ENCODE assay signal across 1 fruit fly cellular context in genomic region chrX:8676631-8677224, dm6.
A peak's percentile ranks its signal among the peaks of the same experiment; 100 is the strongest.
TF ChIP-seq lines count a peak whose summit lies in the region.

Gene Rubicon, plus strand, starts transcription at chrX:8677063.

TF ChIP-seq in whole organism, embryonic, 481 proteins besides CTCF, POLR2A, EP300 and RAD21 (continued from another document and continues in another):
- TF ChIP-seq Drgx (GFP tag; IDR thresholded peaks at IDR 0.05; lab: Robert Waterston, UW), result peak; percentile 64; the same call in 1 of the 2 replicates
- no peak for TF ChIP-seq CG11695 (GFP tag; IDR thresholded peaks at IDR 0.05; lab: Robert Waterston, UW)
- TF ChIP-seq CG10565 (GFP tag; optimal IDR thresholded peaks at IDR 0.05; lab: Kevin White, UChicago), result no peak
- peak; percentile 58 for TF ChIP-seq CG9797 (GFP tag; optimal IDR thresholded peaks at IDR 0.05; lab: Kevin White, UChicago)
- no peak for TF ChIP-seq CG12104 (GFP tag; optimal IDR thresholded peaks at IDR 0.05; lab: Kevin White, UChicago)
- TF ChIP-seq en (GFP tag; optimal IDR thresholded peaks at IDR 0.05; lab: Kevin White, UChicago), result no peak
- TF ChIP-seq luna (GFP tag; optimal IDR thresholded peaks at IDR 0.05; lab: Kevin White, UChicago), result no peak
- peak; percentile 76 for TF ChIP-seq sens (GFP tag; lab: Kevin White, UChicago)
- peak; percentile 33 for TF ChIP-seq CG3065 (GFP tag; optimal IDR thresholded peaks at IDR 0.05; lab: Kevin White, UChicago)
- no peak for TF ChIP-seq ttk (GFP tag; IDR thresholded peaks at IDR 0.05; lab: Robert Waterston, UW)
- TF ChIP-seq ranshi (GFP tag; IDR thresholded peaks at IDR 0.05; lab: Robert Waterston, UW), result no peak; the same call in 1 of the 2 replicates
- peak; percentile 34 for TF ChIP-seq fu2 (GFP tag; optimal IDR thresholded peaks at IDR 0.05; lab: Kevin White, UChicago)
- TF ChIP-seq CG12219 (GFP tag; optimal IDR thresholded peaks at IDR 0.05; lab: Kevin White, UChicago), result no peak
- TF ChIP-seq NFAT (GFP tag; IDR thresholded peaks at IDR 0.05; lab: Robert Waterston, UW), result no peak
- peak; percentile 66 for TF ChIP-seq Nf-YA (GFP tag; IDR thresholded peaks at IDR 0.05; lab: Robert Waterston, UW)
- TF ChIP-seq tx (GFP tag; optimal IDR thresholded peaks at IDR 0.05; lab: Kevin White, UChicago), result peak; percentile 1
- no peak for TF ChIP-seq jigr1 (GFP tag; IDR thresholded peaks at IDR 0.05; lab: Robert Waterston, UW)
- TF ChIP-seq jing (GFP tag; optimal IDR thresholded peaks at IDR 0.05; lab: Kevin White, UChicago), result no peak
- TF ChIP-seq CG7987 (GFP tag; optimal IDR thresholded peaks at IDR 0.05; lab: Kevin White, UChicago), result peak; percentile 61
- no peak for TF ChIP-seq CG11093 (GFP tag; IDR thresholded peaks at IDR 0.05; lab: Robert Waterston, UW)
- TF ChIP-seq Aef1 (GFP tag; IDR thresholded peaks at IDR 0.05; lab: Robert Waterston, UW), result no peak
- no peak for TF ChIP-seq emc (GFP tag; optimal IDR thresholded peaks at IDR 0.05; lab: Kevin White, UChicago)
- TF ChIP-seq fru (optimal IDR thresholded peaks at IDR 0.05; lab: Kevin White, UChicago), result no peak
- peak; percentile 1 for TF ChIP-seq CG18599 (GFP tag; optimal IDR thresholded peaks at IDR 0.05; lab: Kevin White, UChicago)
- TF ChIP-seq CG2875 (GFP tag; optimal IDR thresholded peaks at IDR 0.05; lab: Kevin White, UChicago), result peak; percentile 29
- TF ChIP-seq corto (GFP tag; optimal IDR thresholded peaks at IDR 0.05; lab: Kevin White, UChicago), result no peak
- no peak for TF ChIP-seq CG10209 (GFP tag; optimal IDR thresholded peaks at IDR 0.05; lab: Kevin White, UChicago)
- peak; percentile 55 for TF ChIP-seq CHES-1-like (GFP tag; optimal IDR thresholded peaks at IDR 0.05; lab: Kevin White, UChicago)
- peak; percentile 61 for TF ChIP-seq CrebB (tag; optimal IDR thresholded peaks at IDR 0.05; lab: Kevin White, UChicago)
- TF ChIP-seq Atf6 (GFP tag; IDR thresholded peaks at IDR 0.05; lab: Robert Waterston, UW), result no peak
- no peak for TF ChIP-seq dan (GFP tag; IDR thresholded peaks at IDR 0.05; lab: Robert Waterston, UW)
- peak; percentile 36 for TF ChIP-seq Abd-B (GFP tag; optimal IDR thresholded peaks at IDR 0.05; lab: Kevin White, UChicago)
- peak; percentile 90 for TF ChIP-seq oc (tag; optimal IDR thresholded peaks at IDR 0.05; lab: Kevin White, UChicago)
- TF ChIP-seq Gug (GFP tag; IDR thresholded peaks at IDR 0.05; lab: Robert Waterston, UW), result no peak
- TF ChIP-seq CG1792 (GFP tag; optimal IDR thresholded peaks at IDR 0.05; lab: Kevin White, UChicago), result no peak
- no peak for TF ChIP-seq CG1832 (GFP tag; optimal IDR thresholded peaks at IDR 0.05; lab: Kevin White, UChicago)
- TF ChIP-seq zf30C (GFP tag; optimal IDR thresholded peaks at IDR 0.05; lab: Kevin White, UChicago), result no peak
- TF ChIP-seq Myb (GFP tag; optimal IDR thresholded peaks at IDR 0.05; lab: Kevin White, UChicago), result peak; percentile 66
- TF ChIP-seq pzg (GFP tag; optimal IDR thresholded peaks at IDR 0.05; lab: Kevin White, UChicago), result peak; percentile 95
- peak; percentile 89 for TF ChIP-seq sqz (GFP tag; optimal IDR thresholded peaks at IDR 0.05; lab: Kevin White, UChicago)
- TF ChIP-seq Camta (GFP tag; optimal IDR thresholded peaks at IDR 0.05; lab: Kevin White, UChicago), result no peak
- peak; percentile 55 for TF ChIP-seq CG12769 (tag; optimal IDR thresholded peaks at IDR 0.05; lab: Kevin White, UChicago)
- peak; percentile 73 for TF ChIP-seq Rfx (GFP tag; IDR thresholded peaks at IDR 0.05; lab: Robert Waterston, UW)
- no peak for TF ChIP-seq CG10274 (GFP tag; optimal IDR thresholded peaks at IDR 0.05; lab: Kevin White, UChicago)
- peak; percentile 66 for TF ChIP-seq CG3847 (GFP tag; IDR thresholded peaks at IDR 0.05; lab: Robert Waterston, UW)
- peak; percentile 35 for TF ChIP-seq CG13424 (tag; optimal IDR thresholded peaks at IDR 0.05; lab: Kevin White, UChicago)
- TF ChIP-seq Xrp1 (GFP tag; IDR thresholded peaks at IDR 0.05; lab: Robert Waterston, UW), result 0 out of 2 replicates have a peak, but pooled peaks have one; percentile 20
- no peak for TF ChIP-seq ap (GFP tag; IDR thresholded peaks at IDR 0.05; lab: Robert Waterston, UW)
- TF ChIP-seq CG16815 (GFP tag; optimal IDR thresholded peaks at IDR 0.05; lab: Kevin White, UChicago), result no peak
- TF ChIP-seq sim (GFP tag; IDR thresholded peaks at IDR 0.05; lab: Robert Waterston, UW), result no peak
- peak in 1 of 2 experiments; percentile 62 for TF ChIP-seq crp (GFP tag; optimal IDR thresholded peaks at IDR 0.05; lab: Kevin White, UChicago)
- TF ChIP-seq wek (GFP tag; optimal IDR thresholded peaks at IDR 0.05; lab: Kevin White, UChicago), result peak; percentile 1
- peak; percentile 90 for TF ChIP-seq MESR4 (GFP tag; optimal IDR thresholded peaks at IDR 0.05; lab: Kevin White, UChicago)
- peak; percentile 8 for TF ChIP-seq gcm (GFP tag; optimal IDR thresholded peaks at IDR 0.05; lab: Kevin White, UChicago)
- TF ChIP-seq Lim3 (GFP tag; IDR thresholded peaks at IDR 0.05; lab: Robert Waterston, UW), result no peak
- no peak for TF ChIP-seq Neu2 (GFP tag; optimal IDR thresholded peaks at IDR 0.05; lab: Kevin White, UChicago; ENCODE audit: borderline replicate concordance)
- no peak for TF ChIP-seq ase (GFP tag; IDR thresholded peaks at IDR 0.05; lab: Robert Waterston, UW)
- TF ChIP-seq fd64A (GFP tag; optimal IDR thresholded peaks at IDR 0.05; lab: Kevin White, UChicago), result no peak
- TF ChIP-seq Meics (GFP tag; optimal IDR thresholded peaks at IDR 0.05; lab: Kevin White, UChicago), result peak; percentile 29
- TF ChIP-seq CG13775 (GFP tag; optimal IDR thresholded peaks at IDR 0.05; lab: Kevin White, UChicago), result peak; percentile 12
- TF ChIP-seq CG12659 (GFP tag; optimal IDR thresholded peaks at IDR 0.05; lab: Kevin White, UChicago), result peak; percentile 82
- TF ChIP-seq CG17359 (tag; optimal IDR thresholded peaks at IDR 0.05; lab: Kevin White, UChicago), result peak; percentile 38
- TF ChIP-seq nmo (GFP tag; optimal IDR thresholded peaks at IDR 0.05; lab: Kevin White, UChicago), result peak; percentile 45
- peak; percentile 31 for TF ChIP-seq pb (GFP tag; optimal IDR thresholded peaks at IDR 0.05; lab: Kevin White, UChicago)
- peak; percentile 45 for TF ChIP-seq CG8924 (tag; optimal IDR thresholded peaks at IDR 0.05; lab: Kevin White, UChicago)
- TF ChIP-seq caup (GFP tag; optimal IDR thresholded peaks at IDR 0.05; lab: Kevin White, UChicago; ENCODE audit: severe bottlenecking), result peak; percentile 47
- TF ChIP-seq CG12744 (GFP tag; optimal IDR thresholded peaks at IDR 0.05; lab: Kevin White, UChicago), result no peak
- peak; percentile 15 for TF ChIP-seq Chrac-16 (GFP tag; optimal IDR thresholded peaks at IDR 0.05; lab: Kevin White, UChicago)
- peak; percentile 10 for TF ChIP-seq CG3995 (GFP tag; optimal IDR thresholded peaks at IDR 0.05; lab: Kevin White, UChicago)
- peak; percentile 38 for TF ChIP-seq CG15601 (tag; optimal IDR thresholded peaks at IDR 0.05; lab: Kevin White, UChicago)
- no peak for TF ChIP-seq Sry-β (GFP tag; optimal IDR thresholded peaks at IDR 0.05; lab: Kevin White, UChicago)
- peak; percentile 82 for TF ChIP-seq Hmr (GFP tag; optimal IDR thresholded peaks at IDR 0.05; lab: Kevin White, UChicago)
- no peak for TF ChIP-seq Stat92E (GFP tag; optimal IDR thresholded peaks at IDR 0.05; lab: Kevin White, UChicago)
- TF ChIP-seq Oaz (GFP tag; IDR thresholded peaks at IDR 0.05; lab: Robert Waterston, UW), result no peak
- peak; percentile 18 for TF ChIP-seq ATbp (GFP tag; optimal IDR thresholded peaks at IDR 0.05; lab: Kevin White, UChicago)
- TF ChIP-seq Deaf1 (tag; optimal IDR thresholded peaks at IDR 0.05; lab: Kevin White, UChicago), result peak; percentile 6
- no peak for TF ChIP-seq Oli (tag; optimal IDR thresholded peaks at IDR 0.05; lab: Kevin White, UChicago)
- TF ChIP-seq Hsf (GFP tag; optimal IDR thresholded peaks at IDR 0.05; lab: Kevin White, UChicago), result no peak
- no peak for TF ChIP-seq CG5953 (GFP tag; IDR thresholded peaks at IDR 0.05; lab: Robert Waterston, UW)
- peak; percentile 35 to 44 for TF ChIP-seq dpn (GFP tag; optimal IDR thresholded peaks at IDR 0.05; lab: Kevin White, UChicago)
- TF ChIP-seq Scr (GFP tag; IDR thresholded peaks at IDR 0.05; lab: Robert Waterston, UW; ENCODE audit: partially characterized antibody), result peak; percentile 85
- TF ChIP-seq CG14050 (GFP tag; IDR thresholded peaks at IDR 0.05; lab: Robert Waterston, UW), result no peak
- no peak for TF ChIP-seq CG7372 (GFP tag; IDR thresholded peaks at IDR 0.05; lab: Robert Waterston, UW)
- TF ChIP-seq CG2889 (GFP tag; IDR thresholded peaks at IDR 0.05; lab: Robert Waterston, UW), result no peak
- TF ChIP-seq ash1 (GFP tag; optimal IDR thresholded peaks at IDR 0.05; lab: Kevin White, UChicago), result no peak
- TF ChIP-seq CG15696 (tag; optimal IDR thresholded peaks at IDR 0.05; lab: Kevin White, UChicago), result peak; percentile 8
- peak; percentile 26; the same call in 1 of the 2 replicates for TF ChIP-seq CG9215 (GFP tag; IDR thresholded peaks at IDR 0.05; lab: Robert Waterston, UW)
- TF ChIP-seq Dad (GFP tag; optimal IDR thresholded peaks at IDR 0.05; lab: Kevin White, UChicago), result peak; percentile 30
- TF ChIP-seq CG17385 (GFP tag; optimal IDR thresholded peaks at IDR 0.05; lab: Kevin White, UChicago), result peak; percentile 78
- TF ChIP-seq disco-r (GFP tag; optimal IDR thresholded peaks at IDR 0.05; lab: Kevin White, UChicago), result no peak
- peak; percentile 65 for TF ChIP-seq CG17829 (tag; optimal IDR thresholded peaks at IDR 0.05; lab: Kevin White, UChicago)
- TF ChIP-seq zen2 (GFP tag; IDR thresholded peaks at IDR 0.05; lab: Robert Waterston, UW; ENCODE audit: partially characterized antibody), result peak; percentile 83; the same call in 2 of the 3 replicates
- 0 out of 2 replicates have a peak, but pooled peaks have one; percentile 30 for TF ChIP-seq HLH3B (GFP tag; IDR thresholded peaks at IDR 0.05; lab: Robert Waterston, UW)
- no peak for TF ChIP-seq CG18764 (GFP tag; optimal IDR thresholded peaks at IDR 0.05; lab: Kevin White, UChicago)
- 0 out of 2 replicates have a peak, but pooled peaks have one; percentile 20 for TF ChIP-seq H2.0 (GFP tag; IDR thresholded peaks at IDR 0.05; lab: Robert Waterston, UW)
- TF ChIP-seq MTF-1 (GFP tag; optimal IDR thresholded peaks at IDR 0.05; lab: Kevin White, UChicago; ENCODE audit: borderline replicate concordance), result peak; percentile 48
- no peak for TF ChIP-seq CG7271 (tag; optimal IDR thresholded peaks at IDR 0.05; lab: Kevin White, UChicago)
- TF ChIP-seq lbe (GFP tag; optimal IDR thresholded peaks at IDR 0.05; lab: Kevin White, UChicago), result no peak
- no peak for TF ChIP-seq gt (GFP tag; IDR thresholded peaks at IDR 0.05; lab: Robert Waterston, UW)
- peak; percentile 31 for TF ChIP-seq ewg (GFP tag; optimal IDR thresholded peaks at IDR 0.05; lab: Kevin White, UChicago)
- TF ChIP-seq CG4617 (GFP tag; optimal IDR thresholded peaks at IDR 0.05; lab: Kevin White, UChicago; ENCODE audit: borderline replicate concordance), result peak; percentile 49
- peak; percentile 74 for TF ChIP-seq vvl (GFP tag; IDR thresholded peaks at IDR 0.05; lab: Robert Waterston, UW)
- peak; percentile 52 for TF ChIP-seq onecut (GFP tag; IDR thresholded peaks at IDR 0.05; lab: Robert Waterston, UW)
- peak; percentile 62 for TF ChIP-seq CG17912 (GFP tag; optimal IDR thresholded peaks at IDR 0.05; lab: Kevin White, UChicago)
- TF ChIP-seq Fer1 (GFP tag; optimal IDR thresholded peaks at IDR 0.05; lab: Kevin White, UChicago), result no peak
- no peak for TF ChIP-seq Dfd (GFP tag; optimal IDR thresholded peaks at IDR 0.05; lab: Kevin White, UChicago)
- no peak for TF ChIP-seq Six4 (GFP tag; optimal IDR thresholded peaks at IDR 0.05; lab: Kevin White, UChicago)
- TF ChIP-seq org-1 (GFP tag; optimal IDR thresholded peaks at IDR 0.05; lab: Kevin White, UChicago), result no peak
- TF ChIP-seq C15 (GFP tag; IDR thresholded peaks at IDR 0.05; lab: Robert Waterston, UW), result no peak
- TF ChIP-seq E2f2 (GFP tag; IDR thresholded peaks at IDR 0.05; lab: Robert Waterston, UW), result peak; percentile 53; the same call in 1 of the 2 replicates
- TF ChIP-seq CG11560 (tag; IDR thresholded peaks at IDR 0.05; lab: Robert Waterston, UW), result peak; percentile 88
- no peak for TF ChIP-seq Hey (tag; optimal IDR thresholded peaks at IDR 0.05; lab: Kevin White, UChicago)
- no peak for TF ChIP-seq CG14965 (GFP tag; optimal IDR thresholded peaks at IDR 0.05; lab: Kevin White, UChicago; ENCODE audit: borderline replicate concordance)
- TF ChIP-seq toy (GFP tag; IDR thresholded peaks at IDR 0.05; lab: Robert Waterston, UW), result no peak
- TF ChIP-seq HmgZ (tag; optimal IDR thresholded peaks at IDR 0.05; lab: Kevin White, UChicago), result peak; percentile 79
- TF ChIP-seq GATAe (GFP tag; conservative IDR thresholded peaks at IDR 0.05; lab: Robert Waterston, UW), result no peak
- peak; percentile 16 for TF ChIP-seq bigmax (GFP tag; optimal IDR thresholded peaks at IDR 0.05; lab: Kevin White, UChicago)
- TF ChIP-seq Pdp1 (GFP tag; optimal IDR thresholded peaks at IDR 0.05; lab: Kevin White, UChicago), result peak in 1 of 2 experiments; percentile 61
- no peak for TF ChIP-seq z (GFP tag; IDR thresholded peaks at IDR 0.05; lab: Robert Waterston, UW)
- TF ChIP-seq CG1233 (GFP tag; optimal IDR thresholded peaks at IDR 0.05; lab: Kevin White, UChicago), result peak; percentile 44
- no peak for TF ChIP-seq slp2 (GFP tag; optimal IDR thresholded peaks at IDR 0.05; lab: Kevin White, UChicago)
- TF ChIP-seq bsh (GFP tag; optimal IDR thresholded peaks at IDR 0.05; lab: Kevin White, UChicago), result peak; percentile 33 to 82
- TF ChIP-seq aop (GFP tag; IDR thresholded peaks at IDR 0.05; lab: Robert Waterston, UW), result no peak
- TF ChIP-seq Spps (tag; optimal IDR thresholded peaks at IDR 0.05; lab: Kevin White, UChicago), result no peak
- TF ChIP-seq CG11504 (tag; optimal IDR thresholded peaks at IDR 0.05; lab: Kevin White, UChicago), result peak; percentile 36
- TF ChIP-seq CG3726 (GFP tag; IDR thresholded peaks at IDR 0.05; lab: Robert Waterston, UW), result no peak
- TF ChIP-seq Antp (GFP tag; optimal IDR thresholded peaks at IDR 0.05; lab: Kevin White, UChicago), result peak; percentile 9
- TF ChIP-seq wdn (GFP tag; IDR thresholded peaks at IDR 0.05; lab: Robert Waterston, UW), result no peak
- no peak for TF ChIP-seq CG7786 (GFP tag; optimal IDR thresholded peaks at IDR 0.05; lab: Kevin White, UChicago)
- no peak for TF ChIP-seq cato (GFP tag; optimal IDR thresholded peaks at IDR 0.05; lab: Kevin White, UChicago; ENCODE audit: borderline replicate concordance)
- no peak for TF ChIP-seq CG8281 (tag; optimal IDR thresholded peaks at IDR 0.05; lab: Kevin White, UChicago)
- no peak for TF ChIP-seq BtbVII (GFP tag; optimal IDR thresholded peaks at IDR 0.05; lab: Kevin White, UChicago)
- TF ChIP-seq Dip2 (GFP tag; IDR thresholded peaks at IDR 0.05; lab: Robert Waterston, UW), result no peak
- TF ChIP-seq Blimp-1 (GFP tag; optimal IDR thresholded peaks at IDR 0.05; lab: Kevin White, UChicago), result peak; percentile 23
